Worm (Caenorhabditis elegans) whole organism, L3 larva: Measurements from ENCODE around the gene tif-1A.
A peak's percentile ranks its signal among the peaks of the same experiment; 100 is the strongest.

Experiments used
- ZK546.5 ChIP-seq: sonication (generic microtip); optimal IDR thresholded peaks from 2 replicates; lab custom pipeline; 2017; ENCODE audit warnings: missing biosample characterization, missing genetic modification characterization
- ceh-9 ChIP-seq: sonication (generic microtip); optimal IDR thresholded peaks from 2 replicates; lab custom pipeline; 2018; ENCODE audit warnings: missing biosample characterization, missing genetic modification characterization
- elt-2 ChIP-seq: sonication (generic microtip); optimal IDR thresholded peaks from 2 replicates; lab custom pipeline; 2016; ENCODE audit warnings: missing genetic modification reagents, mild to moderate bottlenecking, missing genetic modification characterization, missing compliant biosample characterization
- elt-3 ChIP-seq, 3 experiments: fragments of 150-350 bp in 1 of 3; sonication (generic microtip) in 2 of 3; optimal IDR thresholded peaks; 2 replicates in 2 of 3; 4 replicates in 1 of 3; lab custom pipeline; 2014 to 2017; ENCODE audit warnings: missing biosample characterization in 3 of 3, missing genetic modification characterization in 3 of 3
- fkh-10 ChIP-seq: sonication (generic microtip); optimal IDR thresholded peaks from 2 replicates; lab custom pipeline; 2017; ENCODE audit warnings: missing biosample characterization, missing genetic modification reagents, missing genetic modification characterization
- fos-1 ChIP-seq: fragments of 150-350 bp; optimal IDR thresholded peaks from 2 replicates; lab custom pipeline; 2014; ENCODE audit warnings: missing biosample characterization, missing genetic modification characterization
- jun-1 ChIP-seq: fragments of 150-350 bp; optimal IDR thresholded peaks from 2 replicates; lab custom pipeline; 2014; ENCODE audit warnings: missing biosample characterization, missing genetic modification reagents, missing genetic modification characterization
- nfya-1 ChIP-seq: sonication (generic microtip); optimal IDR thresholded peaks from 2 replicates; lab custom pipeline; 2017; ENCODE audit warnings: missing genetic modification characterization, mild to moderate bottlenecking, missing compliant biosample characterization, antibody characterized with exemption, moderate library complexity; ENCODE audit not compliant: insufficient read depth
- nhr-11 ChIP-seq: fragments of 150-350 bp; optimal IDR thresholded peaks from 2 replicates; lab custom pipeline; 2014; ENCODE audit warnings: missing biosample characterization, missing genetic modification characterization
- nhr-23 ChIP-seq: fragments of 150-350 bp; optimal IDR thresholded peaks from 2 replicates; lab custom pipeline; 2014; ENCODE audit warnings: missing biosample characterization, missing genetic modification reagents, missing genetic modification characterization
- nhr-25 ChIP-seq: sonication (generic microtip); optimal IDR thresholded peaks from 2 replicates; lab custom pipeline; 2017; ENCODE audit warnings: missing biosample characterization, missing genetic modification characterization
- nhr-43 ChIP-seq: sonication (generic microtip); optimal IDR thresholded peaks from 2 replicates; lab custom pipeline; 2016; ENCODE audit warnings: mild to moderate bottlenecking, missing genetic modification characterization, missing compliant biosample characterization; ENCODE audit not compliant: poor library complexity, severe bottlenecking
- nhr-77 ChIP-seq: fragments of 150-350 bp; optimal IDR thresholded peaks from 2 replicates; lab custom pipeline; 2014; ENCODE audit warnings: missing biosample characterization, missing genetic modification characterization
- pha-4 ChIP-seq: fragments of 150-350 bp; optimal IDR thresholded peaks from 2 replicates; lab custom pipeline; 2014; ENCODE audit warnings: missing biosample characterization, missing genetic modification reagents, missing genetic modification characterization
- pqm-1 ChIP-seq: fragments of 150-350 bp; optimal IDR thresholded peaks from 2 replicates; lab custom pipeline; 2017; ENCODE audit warnings: missing biosample characterization, missing genetic modification characterization, inconsistent platforms
- snpc-4 ChIP-seq: fragments of 150-350 bp; optimal IDR thresholded peaks from 2 replicates; lab custom pipeline; 2014; ENCODE audit warnings: missing biosample characterization, missing genetic modification characterization
- ztf-11 ChIP-seq: fragments of 150-350 bp; optimal IDR thresholded peaks from 2 replicates; lab custom pipeline; 2014; ENCODE audit warnings: missing biosample characterization, missing genetic modification characterization
- ztf-4 ChIP-seq: fragments of 150-350 bp; optimal IDR thresholded peaks from 2 replicates; lab custom pipeline; 2014; ENCODE audit warnings: missing biosample characterization, missing genetic modification characterization

Gene tif-1A

DNA sequence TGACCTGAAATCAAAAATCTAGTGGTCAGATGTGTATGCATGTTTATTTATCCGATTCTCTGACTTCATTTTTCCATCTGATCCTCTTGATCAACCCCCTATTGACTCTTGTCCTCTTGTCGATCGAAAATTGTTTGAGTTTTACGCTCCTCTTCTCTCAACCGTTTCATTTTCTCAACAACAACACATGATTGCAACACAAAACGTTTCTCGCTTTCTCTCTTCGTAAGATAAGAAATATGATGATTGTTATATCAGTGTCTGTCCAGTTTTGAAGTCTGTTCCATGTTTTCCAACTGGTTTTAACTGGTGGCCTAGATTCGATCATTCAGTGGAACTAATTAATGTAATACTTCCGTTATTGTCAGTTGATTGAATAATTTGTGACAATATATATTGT lies 51.9 kb downstream of the tif-1A start:
- peak; percentile 26 for TF ChIP-seq elt-2 (tag; lab: Kevin White, UChicago)
- TF ChIP-seq elt-3 (tag; optimal IDR thresholded peaks at IDR 0.05; lab: Kevin White, UChicago), result no peak
- TF ChIP-seq ZK546.5 (tag; lab: Kevin White, UChicago), result no peak
- TF ChIP-seq nfya-1 (tag; lab: Kevin White, UChicago), result peak; percentile 8
- no peak for TF ChIP-seq ztf-11 (tag; lab: Kevin White, UChicago)
- TF ChIP-seq nhr-11 (tag; lab: Kevin White, UChicago), result no peak
- TF ChIP-seq jun-1 (tag; lab: Kevin White, UChicago), result no peak
- peak; percentile 26 for TF ChIP-seq pqm-1 (tag; lab: Kevin White, UChicago)
- no peak for TF ChIP-seq ztf-4 (tag; lab: Kevin White, UChicago)
- TF ChIP-seq ceh-9 (tag; lab: Kevin White, UChicago), result no peak
- no peak for TF ChIP-seq fos-1 (tag; lab: Kevin White, UChicago)
- TF ChIP-seq nhr-77 (tag; lab: Kevin White, UChicago), result no peak
- no peak for TF ChIP-seq nhr-25 (tag; lab: Kevin White, UChicago)
- peak; percentile 46 for TF ChIP-seq nhr-43
- TF ChIP-seq snpc-4 (tag; lab: Kevin White, UChicago), result peak; percentile 15
- TF ChIP-seq fkh-10, result no peak
- TF ChIP-seq pha-4 (tag; lab: Kevin White, UChicago), result peak; percentile 80
- peak; percentile 77 for TF ChIP-seq nhr-23 (tag; lab: Kevin White, UChicago)
